Fruit fly (Drosophila melanogaster): Measurements from ENCODE around the gene CG14926.

CG14926 gene

DNA sequence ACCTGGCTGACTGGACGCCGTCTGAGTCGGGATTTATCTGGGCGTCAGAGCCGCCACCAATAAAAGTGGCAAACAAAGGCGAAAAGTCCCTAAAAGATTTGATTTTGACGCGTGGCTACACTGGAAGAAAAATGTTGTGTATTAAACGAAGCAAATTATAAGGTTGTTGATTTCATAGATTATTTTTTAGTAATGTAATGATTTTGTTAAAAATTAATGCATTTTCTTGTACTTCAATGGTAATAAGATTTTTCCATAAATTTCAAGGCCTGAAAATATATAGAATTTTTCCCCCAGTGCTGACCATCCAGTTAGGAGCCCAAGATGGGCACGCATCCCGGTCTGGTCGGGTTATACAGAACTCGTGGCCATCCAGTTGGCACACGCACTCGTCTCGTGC, 4.9 kb downstream of the CG14926 start (continued):
- no peak for TF ChIP-seq CG9437 (GFP tag; optimal IDR thresholded peaks at IDR 0.05)
- TF ChIP-seq ato (GFP tag; IDR thresholded peaks at IDR 0.05; ENCODE audit: partially characterized antibody) = no peak
- TF ChIP-seq HHEX (GFP tag; optimal IDR thresholded peaks at IDR 0.05) = no peak
- TF ChIP-seq CG12744 (GFP tag; optimal IDR thresholded peaks at IDR 0.05) = no peak
- peak; percentile 2 for TF ChIP-seq CG18619 (GFP tag; optimal IDR thresholded peaks at IDR 0.05)
- TF ChIP-seq CG16815 (GFP tag; optimal IDR thresholded peaks at IDR 0.05) = peak; percentile 49
- no peak for TF ChIP-seq CG17361 (GFP tag; IDR thresholded peaks at IDR 0.05)
- no peak for TF ChIP-seq usp (GFP tag; optimal IDR thresholded peaks at IDR 0.05)
- TF ChIP-seq salm (tag; optimal IDR thresholded peaks at IDR 0.05) = no peak
- TF ChIP-seq emc (GFP tag; optimal IDR thresholded peaks at IDR 0.05) = no peak
- TF ChIP-seq Bgb (GFP tag; IDR thresholded peaks at IDR 0.05; ENCODE audit: partially characterized antibody) = no peak
- TF ChIP-seq wdn (GFP tag; IDR thresholded peaks at IDR 0.05) = no peak
- no peak for TF ChIP-seq btn (GFP tag; optimal IDR thresholded peaks at IDR 0.05)
- TF ChIP-seq CG8290 (GFP tag; optimal IDR thresholded peaks at IDR 0.05) = no peak
- no peak for TF ChIP-seq CG8290 (tag; optimal IDR thresholded peaks at IDR 0.05)
- no peak for TF ChIP-seq cad (GFP tag; optimal IDR thresholded peaks at IDR 0.05)
- TF ChIP-seq Opbp (GFP tag; IDR thresholded peaks at IDR 0.05; ENCODE audit: partially characterized antibody) = no peak
- no peak for TF ChIP-seq CG42726 (GFP tag; IDR thresholded peaks at IDR 0.05; ENCODE audit: partially characterized antibody)
- no peak for TF ChIP-seq aop (GFP tag; IDR thresholded peaks at IDR 0.05)
- no peak for TF ChIP-seq ase (GFP tag; IDR thresholded peaks at IDR 0.05)
- TF ChIP-seq stwl (tag; optimal IDR thresholded peaks at IDR 0.05) = no peak
- TF ChIP-seq CG1603 (tag; optimal IDR thresholded peaks at IDR 0.05) = peak; percentile 47
- no peak for TF ChIP-seq vnd (GFP tag; IDR thresholded peaks at IDR 0.05; ENCODE audit: partially characterized antibody)
- no peak for TF ChIP-seq CG17568 (GFP tag; optimal IDR thresholded peaks at IDR 0.05)
- no peak for TF ChIP-seq inv (GFP tag; IDR thresholded peaks at IDR 0.05; ENCODE audit: partially characterized antibody)
- TF ChIP-seq hth (optimal IDR thresholded peaks at IDR 0.05) = no peak
- no peak for TF ChIP-seq Gug (GFP tag; IDR thresholded peaks at IDR 0.05)
- TF ChIP-seq croc (GFP tag; conservative IDR thresholded peaks at IDR 0.05) = no peak
- no peak for TF ChIP-seq CG5953 (GFP tag; IDR thresholded peaks at IDR 0.05)
- no peak for TF ChIP-seq kay (GFP tag; optimal IDR thresholded peaks at IDR 0.05)
- TF ChIP-seq Camta (GFP tag; optimal IDR thresholded peaks at IDR 0.05) = no peak
- TF ChIP-seq CG30020 (tag; optimal IDR thresholded peaks at IDR 0.05) = no peak
- TF ChIP-seq stc (GFP tag; IDR thresholded peaks at IDR 0.05) = no peak
- TF ChIP-seq vfl (GFP tag; optimal IDR thresholded peaks at IDR 0.05) = no peak
- TF ChIP-seq ranshi (GFP tag; IDR thresholded peaks at IDR 0.05) = no peak
- no peak for TF ChIP-seq E2f2 (GFP tag; IDR thresholded peaks at IDR 0.05)
- TF ChIP-seq Jarid2 (GFP tag; optimal IDR thresholded peaks at IDR 0.05) = no peak
- no peak for TF ChIP-seq br (optimal IDR thresholded peaks at IDR 0.05)
- no peak for TF ChIP-seq dan (GFP tag; IDR thresholded peaks at IDR 0.05)
- TF ChIP-seq gsb (GFP tag; IDR thresholded peaks at IDR 0.05) = no peak
- no peak for TF ChIP-seq CG4730 (GFP tag; IDR thresholded peaks at IDR 0.05)
- TF ChIP-seq tgo (GFP tag; IDR thresholded peaks at IDR 0.05) = no peak; the same call in 2 of the 3 replicates
- no peak for TF ChIP-seq ERR (GFP tag; optimal IDR thresholded peaks at IDR 0.05)
- TF ChIP-seq vvl (GFP tag; IDR thresholded peaks at IDR 0.05) = peak; percentile 33; the same call in 1 of the 2 replicates
- TF ChIP-seq ash1 (GFP tag; optimal IDR thresholded peaks at IDR 0.05) = no peak
- no peak for TF ChIP-seq Side (GFP tag; optimal IDR thresholded peaks at IDR 0.05)
- TF ChIP-seq CG11695 (GFP tag; IDR thresholded peaks at IDR 0.05) = no peak
- no peak for TF ChIP-seq dati (GFP tag; IDR thresholded peaks at IDR 0.05)
- TF ChIP-seq HLHmδ (GFP tag; optimal IDR thresholded peaks at IDR 0.05) = no peak
- TF ChIP-seq amos (GFP tag; IDR thresholded peaks at IDR 0.05; ENCODE audit: partially characterized antibody) = no peak
- peak; percentile 62 for TF ChIP-seq CG10959 (GFP tag; IDR thresholded peaks at IDR 0.05)
- no peak for TF ChIP-seq CG3163 (GFP tag; optimal IDR thresholded peaks at IDR 0.05)
- no peak for TF ChIP-seq gro (GFP tag; optimal IDR thresholded peaks at IDR 0.05)
- no peak for TF ChIP-seq CG5180 (GFP tag; optimal IDR thresholded peaks at IDR 0.05)
